Worm (Caenorhabditis elegans) whole organism, late embryonic: ENCODE results near the gene F47C12.6.
A peak's percentile ranks its signal among the peaks of the same experiment; 100 is the strongest.

Experiments used
- C08G9.2 ChIP-seq: sonication (generic microtip); optimal IDR thresholded peaks from 2 replicates; lab custom pipeline; 2016; ENCODE audit warnings: mild to moderate bottlenecking, missing genetic modification characterization, moderate library complexity, missing compliant biosample characterization
- C38D4.7 ChIP-seq: fragments of 200-800 bp; sonication (Bioruptor generic); optimal IDR thresholded peaks from 2 replicates; lab custom pipeline; 2018; ENCODE audit warnings: mild to moderate bottlenecking, missing genetic modification characterization, moderate library complexity, missing compliant biosample characterization
- F13H6.1 ChIP-seq: sonication (generic microtip); optimal IDR thresholded peaks from 2 replicates; lab custom pipeline; 2016; ENCODE audit warnings: missing genetic modification characterization, missing compliant biosample characterization
- T23F11.4 ChIP-seq: fragments of 200-800 bp; sonication (Bioruptor generic); optimal IDR thresholded peaks from 2 replicates; lab custom pipeline; 2018; ENCODE audit warnings: mild to moderate bottlenecking, missing genetic modification characterization, missing compliant biosample characterization
- Y22D7AL.16 ChIP-seq: sonication (generic microtip); optimal IDR thresholded peaks from 2 replicates; lab custom pipeline; 2016; ENCODE audit warnings: missing genetic modification characterization, missing compliant biosample characterization
- ceh-18 ChIP-seq: sonication (generic microtip); optimal IDR thresholded peaks from 2 replicates; lab custom pipeline; 2016; ENCODE audit warnings: missing genetic modification characterization, missing compliant biosample characterization
- ceh-22 ChIP-seq: sonication (generic microtip); optimal IDR thresholded peaks from 2 replicates; lab custom pipeline; 2017; ENCODE audit warnings: missing biosample characterization, missing genetic modification characterization
- ceh-24 ChIP-seq: sonication (generic microtip); optimal IDR thresholded peaks from 2 replicates; lab custom pipeline; 2016; ENCODE audit warnings: mild to moderate bottlenecking, missing genetic modification characterization, missing compliant biosample characterization
- ceh-30 ChIP-seq: fragments of 150-350 bp; optimal IDR thresholded peaks from 2 replicates; lab custom pipeline; 2014; ENCODE audit warnings: missing biosample characterization, missing genetic modification characterization
- ceh-34 ChIP-seq: sonication (generic microtip); optimal IDR thresholded peaks from 2 replicates; lab custom pipeline; 2016; ENCODE audit warnings: mild to moderate bottlenecking, missing genetic modification characterization, missing compliant biosample characterization
- ceh-45 ChIP-seq: fragments of 200-800 bp; sonication (Bioruptor generic); IDR thresholded peaks from 2 replicates; pipeline ENCODE4 v1.3.6; 2022; ENCODE audit warnings: missing genetic modification reagents, missing genetic modification characterization, missing compliant biosample characterization
- ceh-48 ChIP-seq: sonication (generic microtip); optimal IDR thresholded peaks from 2 replicates; lab custom pipeline; 2016; ENCODE audit warnings: missing genetic modification characterization, inconsistent platforms, missing compliant biosample characterization
- ceh-9 ChIP-seq: sonication (generic microtip); optimal IDR thresholded peaks from 2 replicates; lab custom pipeline; 2016; ENCODE audit warnings: mild to moderate bottlenecking, missing genetic modification characterization, inconsistent platforms, missing compliant biosample characterization
- che-1 ChIP-seq: sonication (generic microtip); optimal IDR thresholded peaks from 2 replicates; lab custom pipeline; 2016; ENCODE audit warnings: mild to moderate bottlenecking, missing genetic modification characterization, missing compliant biosample characterization
- dmd-4 ChIP-seq: sonication (generic microtip); optimal IDR thresholded peaks from 2 replicates; lab custom pipeline; 2016; ENCODE audit warnings: borderline replicate concordance, missing genetic modification characterization, missing compliant biosample characterization
- dve-1 ChIP-seq: sonication (generic microtip); optimal IDR thresholded peaks from 2 replicates; lab custom pipeline; 2017; ENCODE audit warnings: antibody characterized with exemption, mild to moderate bottlenecking, missing genetic modification characterization, missing compliant biosample characterization
- elt-2 ChIP-seq: sonication (generic microtip); optimal IDR thresholded peaks from 2 replicates; lab custom pipeline; 2016; ENCODE audit warnings: missing genetic modification reagents, missing genetic modification characterization, missing compliant biosample characterization
- elt-4 ChIP-seq: sonication (generic microtip); optimal IDR thresholded peaks from 2 replicates; lab custom pipeline; 2016; ENCODE audit warnings: missing genetic modification characterization, missing compliant biosample characterization
- fkh-10 ChIP-seq: fragments of 150-350 bp; optimal IDR thresholded peaks from 2 replicates; lab custom pipeline; 2014; ENCODE audit warnings: missing biosample characterization, missing genetic modification reagents, missing genetic modification characterization
- fkh-6 ChIP-seq: sonication (generic microtip); optimal IDR thresholded peaks from 2 replicates; lab custom pipeline; 2016; ENCODE audit warnings: missing genetic modification characterization, missing compliant biosample characterization
- gmeb-2 ChIP-seq: sonication (generic microtip); optimal IDR thresholded peaks from 2 replicates; lab custom pipeline; 2016; ENCODE audit warnings: missing genetic modification characterization, inconsistent platforms, missing compliant biosample characterization
- hlh-15 ChIP-seq: sonication (generic microtip); optimal IDR thresholded peaks from 2 replicates; lab custom pipeline; 2016; ENCODE audit warnings: missing genetic modification characterization, missing compliant biosample characterization
- hlh-30 ChIP-seq: sonication (generic microtip); optimal IDR thresholded peaks from 2 replicates; lab custom pipeline; 2017; ENCODE audit warnings: antibody characterized with exemption, missing genetic modification characterization, missing compliant biosample characterization; ENCODE audit not compliant: insufficient read depth
- hlh-6 ChIP-seq: sonication (generic microtip); optimal IDR thresholded peaks from 2 replicates; lab custom pipeline; 2016; ENCODE audit warnings: missing genotype, missing genetic modification characterization, missing compliant biosample characterization
- hlh-8 ChIP-seq: sonication (generic microtip); optimal IDR thresholded peaks from 2 replicates; lab custom pipeline; 2016; ENCODE audit warnings: missing genotype, missing genetic modification characterization, missing compliant biosample characterization
- madf-2 ChIP-seq: sonication (generic microtip); optimal IDR thresholded peaks from 2 replicates; lab custom pipeline; 2017; ENCODE audit warnings: missing genetic modification characterization, missing compliant biosample characterization
- mec-3 ChIP-seq: sonication (generic microtip); optimal IDR thresholded peaks from 2 replicates; lab custom pipeline; 2016; ENCODE audit warnings: borderline replicate concordance, missing genetic modification characterization, missing compliant biosample characterization
- nfya-1 ChIP-seq: sonication (generic microtip); optimal IDR thresholded peaks from 2 replicates; lab custom pipeline; 2017; ENCODE audit warnings: missing genetic modification characterization, mild to moderate bottlenecking, missing compliant biosample characterization, antibody characterized with exemption, moderate library complexity
- nhr-232 ChIP-seq: sonication (generic microtip); optimal IDR thresholded peaks from 2 replicates; lab custom pipeline; 2016; ENCODE audit warnings: missing genetic modification characterization, missing compliant biosample characterization
- npax-4 ChIP-seq: sonication (generic microtip); optimal IDR thresholded peaks from 2 replicates; lab custom pipeline; 2016; ENCODE audit warnings: missing genetic modification characterization, missing compliant biosample characterization
- odd-2 ChIP-seq: sonication (generic microtip); optimal IDR thresholded peaks from 2 replicates; lab custom pipeline; 2017; ENCODE audit warnings: antibody characterized with exemption, mild to moderate bottlenecking, missing genetic modification characterization, missing compliant biosample characterization
- pha-2 ChIP-seq: sonication (generic microtip); optimal IDR thresholded peaks from 2 replicates; lab custom pipeline; 2017; ENCODE audit warnings: mild to moderate bottlenecking, missing genetic modification characterization, missing compliant biosample characterization
- pha-4 ChIP-seq: fragments of 150-350 bp; optimal IDR thresholded peaks from 2 replicates; lab custom pipeline; 2018; ENCODE audit warnings: missing biosample characterization, missing genetic modification reagents, missing genetic modification characterization
- pqm-1 ChIP-seq: sonication (generic microtip); optimal IDR thresholded peaks from 2 replicates; lab custom pipeline; 2016; ENCODE audit warnings: missing genetic modification characterization, missing compliant biosample characterization
- pros-1 ChIP-seq: fragments of 150-350 bp; optimal IDR thresholded peaks from 2 replicates; lab custom pipeline; 2014; ENCODE audit warnings: missing biosample characterization, missing genetic modification reagents, missing genetic modification characterization
- ref-2 ChIP-seq: sonication (generic microtip); optimal IDR thresholded peaks from 2 replicates; lab custom pipeline; 2016; ENCODE audit warnings: missing genetic modification characterization, missing compliant biosample characterization
- rnt-1 ChIP-seq: sonication (generic microtip); optimal IDR thresholded peaks from 2 replicates; lab custom pipeline; 2016; ENCODE audit warnings: missing genetic modification characterization, missing compliant biosample characterization
- sox-2 ChIP-seq: fragments of 200-800 bp; sonication (Bioruptor generic); IDR thresholded peaks from 2 replicates; pipeline ENCODE4 v1.3.6; 2022; ENCODE audit warnings: missing genetic modification reagents, missing genetic modification characterization, missing compliant biosample characterization
- syd-9 ChIP-seq: sonication (generic microtip); optimal IDR thresholded peaks from 2 replicates; lab custom pipeline; 2016; ENCODE audit warnings: mild to moderate bottlenecking, missing genetic modification characterization, moderate library complexity, missing compliant biosample characterization
- tbx-2 ChIP-seq: sonication (generic microtip); optimal IDR thresholded peaks from 2 replicates; lab custom pipeline; 2016; ENCODE audit warnings: missing genetic modification characterization, missing compliant biosample characterization
- tbx-7 ChIP-seq: sonication (generic microtip); optimal IDR thresholded peaks from 2 replicates; lab custom pipeline; 2016; ENCODE audit warnings: missing genotype, missing genetic modification characterization, missing compliant biosample characterization
- ttx-3 ChIP-seq: sonication (generic microtip); optimal IDR thresholded peaks from 2 replicates; lab custom pipeline; 2016; ENCODE audit warnings: missing genetic modification reagents, missing genetic modification characterization, missing compliant biosample characterization
- unc-3 ChIP-seq, 2 experiments: fragments of 200-800 bp in 1 of 2; sonication (Bioruptor generic) in 1 of 2; sonication (generic microtip) in 1 of 2; conservative IDR thresholded peaks in 1 of 2; optimal IDR thresholded peaks in 1 of 2; 2 replicates each; pipeline versions ENCODE4 v1.3.6 to Lab custom; 2016 to 2022; ENCODE audit warnings: missing compliant biosample characterization in 2 of 2, missing genetic modification characterization in 2 of 2, missing genetic modification reagents in 1 of 2
- unc-55 ChIP-seq: sonication (generic microtip); optimal IDR thresholded peaks from 2 replicates; lab custom pipeline; 2017; ENCODE audit warnings: missing biosample characterization, missing genetic modification reagents, missing genetic modification characterization
- ztf-16 ChIP-seq: sonication (generic microtip); optimal IDR thresholded peaks from 2 replicates; lab custom pipeline; 2017; ENCODE audit warnings: missing genetic modification characterization, missing compliant biosample characterization

F47C12.6 gene

DNA sequence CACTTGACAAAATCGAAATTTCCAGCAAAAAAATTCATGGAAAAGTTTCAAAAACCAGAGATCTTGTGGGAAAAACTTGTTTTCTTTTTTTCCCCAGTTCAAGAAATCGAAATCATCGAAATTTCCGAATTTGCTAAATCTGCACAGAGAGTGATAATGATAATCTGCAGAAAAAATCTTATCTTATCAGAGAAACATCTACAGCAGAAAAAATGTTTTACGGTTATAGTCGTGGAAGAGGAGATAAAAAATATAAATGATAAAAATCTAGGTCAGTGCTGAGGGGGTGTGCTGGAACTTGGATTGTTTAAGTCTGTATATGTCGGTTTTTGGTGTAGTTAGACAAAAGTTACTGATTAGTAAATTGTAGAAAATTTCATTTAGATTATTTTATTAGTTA, 39.2 kb upstream of the F47C12.6 start:
- TF ChIP-seq elt-2 (tag; lab: Kevin White, UChicago) (peak; percentile 83), elt-4 (tag; lab: Kevin White, UChicago) (no peak)
- TF ChIP-seq, all 69 proteins: peak for 1

DNA sequence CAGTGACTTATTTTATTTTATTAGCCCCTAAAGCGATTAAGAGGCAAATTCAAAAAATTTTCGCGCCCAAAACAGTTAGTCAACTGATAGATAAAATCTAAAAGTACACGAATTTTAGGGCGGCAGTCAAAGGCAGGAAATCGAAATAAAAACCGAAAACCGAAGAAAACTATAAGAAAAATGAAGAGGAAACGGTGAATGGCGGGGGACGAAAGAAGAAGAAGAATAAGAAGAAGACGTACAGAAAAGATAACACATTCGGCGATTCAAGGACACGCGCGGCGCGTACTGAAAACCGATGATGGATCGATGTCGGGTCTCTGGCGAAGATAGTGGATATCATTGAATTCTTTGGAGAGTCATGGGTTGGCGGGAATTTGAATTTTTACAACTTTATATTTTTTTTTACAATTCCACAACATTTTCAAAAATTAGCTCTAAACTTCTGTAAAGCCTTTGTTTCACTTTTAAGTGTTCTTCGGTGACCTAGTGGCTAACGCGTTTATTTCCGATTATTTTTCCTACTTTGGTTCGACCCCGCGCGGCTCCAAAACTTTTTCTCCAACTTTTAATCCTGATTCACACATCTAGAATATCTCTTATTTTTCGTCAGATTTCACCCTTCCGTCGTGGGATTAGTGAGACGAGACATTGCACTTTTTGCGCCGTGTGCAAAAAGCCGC, 37.9 kb upstream of the F47C12.6 start:
- TF ChIP-seq mec-3 (no peak), tbx-2 (tag; lab: Kevin White, UChicago) (no peak), C38D4.7 (GFP tag; lab: Kevin White, UChicago) (no peak), ceh-48 (tag; lab: Kevin White, UChicago) (no peak), ceh-22 (tag; lab: Kevin White, UChicago) (no peak), pros-1 (tag; lab: Kevin White, UChicago) (no peak)

DNA sequence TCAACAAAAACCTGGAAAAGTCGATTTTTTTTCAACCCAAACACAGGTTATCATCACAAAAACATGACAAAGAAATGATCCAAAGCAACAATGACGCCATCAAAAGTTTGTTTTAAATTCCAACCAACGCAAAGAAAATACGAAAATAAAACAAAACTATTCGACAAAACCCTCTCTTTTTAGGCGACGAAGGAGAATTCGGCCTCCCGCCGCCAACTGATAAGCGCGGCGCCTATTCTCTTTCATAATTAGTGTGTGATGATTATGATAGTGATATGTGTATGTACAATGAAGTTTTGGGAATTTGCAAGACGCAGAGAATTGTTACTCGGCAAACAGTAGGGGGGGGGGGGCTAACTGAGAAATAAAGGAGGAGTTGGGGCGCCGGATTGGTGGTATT, 36.1 kb upstream of the F47C12.6 start:
- TF ChIP-seq dve-1 (no peak), rnt-1 (tag; lab: Kevin White, UChicago) (no peak), pha-4 (no peak), ztf-16 (tag; lab: Kevin White, UChicago) (no peak), fkh-6 (no peak), che-1 (tag; lab: Kevin White, UChicago) (no peak), sox-2 (GFP tag; lab: Robert Waterston, UW) (no peak), ceh-24 (tag; lab: Kevin White, UChicago) (no peak), pqm-1 (no peak), syd-9 (no peak), gmeb-2 (tag; lab: Kevin White, UChicago) (no peak), nhr-232 (tag; lab: Kevin White, UChicago) (no peak), npax-4 (no peak), ttx-3 (tag; lab: Kevin White, UChicago) (no peak), hlh-15 (tag; lab: Kevin White, UChicago) (no peak), Y22D7AL.16 (tag; lab: Kevin White, UChicago) (no peak), hlh-6 (tag; lab: Kevin White, UChicago) (no peak), fkh-10 (no peak)
- TF ChIP-seq, all 69 proteins: peak for 0

DNA sequence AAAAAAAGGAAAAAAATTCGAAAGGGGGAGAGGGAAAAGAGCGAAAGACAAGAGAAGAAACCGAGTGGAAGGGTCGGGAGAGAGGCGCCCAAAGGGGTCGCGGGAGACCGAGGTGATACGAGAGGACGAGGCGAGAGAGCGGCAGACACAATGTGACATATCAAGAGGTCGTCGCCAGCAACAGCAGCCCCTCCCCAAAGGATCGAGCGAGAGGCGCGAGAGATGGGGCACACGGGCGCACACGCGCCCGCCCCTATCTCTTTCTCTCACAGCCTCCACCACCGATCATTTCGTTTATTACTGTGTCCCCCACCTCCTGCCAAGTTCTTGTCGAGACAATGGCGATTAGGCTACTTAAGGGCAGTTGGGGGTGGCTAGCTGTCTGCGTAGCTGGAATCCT, 35.0 kb upstream of the F47C12.6 start:
- no peak for TF ChIP-seq ceh-30
- peak; percentile 91 for TF ChIP-seq ceh-18 (tag; lab: Kevin White, UChicago)
- peak; percentile 18 for TF ChIP-seq ref-2 (tag; lab: Kevin White, UChicago)
- TF ChIP-seq odd-2 (tag; lab: Kevin White, UChicago): no peak
- TF ChIP-seq tbx-2 (tag; lab: Kevin White, UChicago): peak; percentile 66
- TF ChIP-seq fkh-6: no peak
- TF ChIP-seq C08G9.2 (tag; lab: Kevin White, UChicago): peak; percentile 25
- peak; percentile 2 for TF ChIP-seq pros-1 (tag; lab: Kevin White, UChicago)
- no peak for TF ChIP-seq ceh-9
- TF ChIP-seq hlh-30: no peak
- TF ChIP-seq madf-2 (tag; lab: Kevin White, UChicago): no peak
- TF ChIP-seq pha-2: no peak
- TF ChIP-seq tbx-7 (tag; lab: Kevin White, UChicago): no peak
- no peak for TF ChIP-seq C38D4.7 (GFP tag; lab: Kevin White, UChicago)
- no peak for TF ChIP-seq pqm-1
- TF ChIP-seq che-1 (tag; lab: Kevin White, UChicago): no peak
- peak; percentile 31 for TF ChIP-seq F13H6.1 (tag; lab: Kevin White, UChicago)
- TF ChIP-seq ceh-34 (tag; lab: Kevin White, UChicago): peak; percentile 43
- peak; percentile 56 for TF ChIP-seq elt-4 (tag; lab: Kevin White, UChicago)
- peak; percentile 8 for TF ChIP-seq nfya-1
- no peak for TF ChIP-seq hlh-8
- no peak for TF ChIP-seq pha-4
- TF ChIP-seq dve-1: no peak
- TF ChIP-seq unc-55 (GFP tag; lab: Kevin White, UChicago): peak; percentile 69
- TF ChIP-seq mec-3: no peak
- TF ChIP-seq dmd-4: peak; percentile 33
- TF ChIP-seq unc-3 (GFP tag; conservative IDR thresholded peaks at IDR 0.05; lab: Robert Waterston, UW): no peak
- TF ChIP-seq unc-3 (tag; optimal IDR thresholded peaks at IDR 0.05; lab: Kevin White, UChicago): no peak
- TF ChIP-seq syd-9: peak; percentile 50
- no peak for TF ChIP-seq T23F11.4
- TF ChIP-seq ceh-24 (tag; lab: Kevin White, UChicago): no peak
- no peak for TF ChIP-seq ceh-45 (GFP tag; lab: Robert Waterston, UW)
